Worm (Caenorhabditis elegans): ENCODE data around the gene best-3.

ce11 chrII:51352-51751, 38.6 kb downstream of the best-3 start, which contains the start of gene sptl-1:
- TF ChIP-seq pha-4 (tag; optimal IDR thresholded peaks at IDR 0.05) (no peak), ztf-16 (tag; optimal IDR thresholded peaks at IDR 0.05) (no peak), tbx-2 (tag; optimal IDR thresholded peaks at IDR 0.05) (no peak), zip-5 (tag; optimal IDR thresholded peaks at IDR 0.05) (no peak), ahr-1 (tag; optimal IDR thresholded peaks at IDR 0.05) (no peak), nhr-11 (tag; optimal IDR thresholded peaks at IDR 0.05) (no peak)
